Fruit fly (Drosophila melanogaster) whole organism, embryonic: Measurements from ENCODE around the gene CG34301.

Experiments
- BtbVII ChIP-seq: fragments of 200-800 bp; sonication (Bioruptor generic); optimal IDR thresholded peaks from 3 replicates; lab custom pipeline; 2017; ENCODE audit warnings: missing biosample characterization, mild to moderate bottlenecking, missing genetic modification characterization
- CG10366 ChIP-seq: fragments of 200-800 bp; sonication (Bioruptor generic); IDR thresholded peaks from 2 replicates; pipeline ENCODE4 v1.3.6; 2022; ENCODE audit warnings: missing biosample characterization, missing genetic modification characterization
- CG10462 ChIP-seq: fragments of 200-800 bp; sonication (Bioruptor generic); optimal IDR thresholded peaks from 2 replicates; lab custom pipeline; 2016; ENCODE audit warnings: missing biosample characterization, missing genetic modification characterization
- CG10654 ChIP-seq: fragments of 200-800 bp; sonication (Bioruptor generic); optimal IDR thresholded peaks from 2 replicates; lab custom pipeline; 2016; ENCODE audit warnings: missing biosample characterization, missing genetic modification characterization
- CG11085 ChIP-seq: fragments of 200-800 bp; sonication (Bioruptor generic); IDR thresholded peaks from 2 replicates; pipeline ENCODE4 v1.3.6; 2022; ENCODE audit warnings: missing biosample characterization, missing genetic modification characterization
- CG11695 ChIP-seq: fragments of 200-800 bp; sonication (Bioruptor generic); IDR thresholded peaks from 3 replicates; pipeline ENCODE4 v1.3.6; 2022; ENCODE audit warnings: missing biosample characterization, missing genetic modification characterization
- CG11723 ChIP-seq: fragments of 200-800 bp; sonication (Bioruptor generic); optimal IDR thresholded peaks from 2 replicates; lab custom pipeline; 2017; ENCODE audit warnings: missing biosample characterization, mild to moderate bottlenecking, missing genetic modification characterization
- CG12299 ChIP-seq: fragments of 200-800 bp; sonication (Bioruptor generic); optimal IDR thresholded peaks from 2 replicates; lab custom pipeline; 2018; ENCODE audit warnings: missing biosample characterization, mild to moderate bottlenecking, missing genetic modification characterization
- CG12391 ChIP-seq: fragments of 200-800 bp; sonication (Bioruptor generic); optimal IDR thresholded peaks from 3 replicates; lab custom pipeline; 2018; ENCODE audit warnings: missing biosample characterization, mild to moderate bottlenecking, missing genetic modification characterization, moderate library complexity
- CG13296 ChIP-seq: fragments of 200-800 bp; sonication (Bioruptor generic); optimal IDR thresholded peaks from 3 replicates; lab custom pipeline; 2018; ENCODE audit warnings: missing biosample characterization, mild to moderate bottlenecking, missing genetic modification characterization
- CG13894 ChIP-seq: fragments of 200-800 bp; sonication (Bioruptor generic); optimal IDR thresholded peaks from 3 replicates; lab custom pipeline; 2018; ENCODE audit warnings: missing biosample characterization, mild to moderate bottlenecking, missing genetic modification characterization, moderate library complexity
- CG14667 ChIP-seq: fragments of 200-800 bp; sonication (Bioruptor generic); IDR thresholded peaks from 2 replicates; pipeline ENCODE4 v1.3.6; 2022; ENCODE audit warnings: missing biosample characterization, missing genetic modification characterization
- CG15514 ChIP-seq: fragments of 200-800 bp; sonication (Bioruptor generic); optimal IDR thresholded peaks from 3 replicates; lab custom pipeline; 2017; ENCODE audit warnings: missing biosample characterization, missing genetic modification characterization, mild to moderate bottlenecking, moderate library complexity, missing genetic modification reagents
- CG2712 ChIP-seq: fragments of 200-800 bp; optimal IDR thresholded peaks from 3 replicates; lab custom pipeline; 2019; ENCODE audit warnings: missing biosample characterization, mild to moderate bottlenecking, missing genetic modification characterization, moderate library complexity
- CG31224 ChIP-seq: fragments of 200-800 bp; sonication (Bioruptor generic); IDR thresholded peaks from 2 replicates; pipeline ENCODE4 v1.3.6; 2022; ENCODE audit warnings: missing biosample characterization, missing genetic modification characterization
- CG32772 ChIP-seq: fragments of 200-800 bp; sonication (Bioruptor generic); IDR thresholded peaks from 2 replicates; pipeline ENCODE4 v1.3.6; 2022; ENCODE audit warnings: missing biosample characterization, missing genetic modification characterization
- CG3995 ChIP-seq: fragments of 200-800 bp; sonication (Bioruptor generic); optimal IDR thresholded peaks from 3 replicates; lab custom pipeline; 2016; ENCODE audit warnings: missing biosample characterization, missing genetic modification characterization
- CG4328 ChIP-seq: fragments of 200-800 bp; sonication (Bioruptor generic); optimal IDR thresholded peaks from 3 replicates; lab custom pipeline; 2017; ENCODE audit warnings: missing biosample characterization, missing genetic modification reagents, missing genetic modification characterization
- CG4707 ChIP-seq: fragments of 200-800 bp; sonication (Bioruptor generic); optimal IDR thresholded peaks from 2 replicates; lab custom pipeline; 2018; ENCODE audit warnings: missing biosample characterization, mild to moderate bottlenecking, missing genetic modification characterization, moderate library complexity
- CG8359 ChIP-seq: fragments of 200-800 bp; sonication (Bioruptor generic); optimal IDR thresholded peaks from 2 replicates; lab custom pipeline; 2017; ENCODE audit warnings: missing biosample characterization, mild to moderate bottlenecking, missing genetic modification characterization, borderline replicate concordance
- CG8944 ChIP-seq: fragments of 200-800 bp; sonication (Bioruptor generic); optimal IDR thresholded peaks from 3 replicates; lab custom pipeline; 2016; ENCODE audit warnings: missing biosample characterization, missing genetic modification characterization
- CG9817 ChIP-seq: fragments of 200-800 bp; sonication (Bioruptor generic); optimal IDR thresholded peaks from 2 replicates; lab custom pipeline; 2018; ENCODE audit warnings: missing biosample characterization, mild to moderate bottlenecking, missing genetic modification characterization, moderate library complexity
- Chrac-16 ChIP-seq: fragments of 200-800 bp; sonication (Bioruptor generic); optimal IDR thresholded peaks from 3 replicates; lab custom pipeline; 2016; ENCODE audit warnings: missing biosample characterization, missing genetic modification characterization
- D ChIP-seq, 2 experiments: fragments of 200-800 bp in 1 of 2; fragments of >200 bp in 1 of 2; sonication (Bioruptor generic) in 1 of 2; optimal IDR thresholded peaks; 2 replicates in 1 of 2; 3 replicates in 1 of 2; lab custom pipeline; 2017; ENCODE audit warnings: mild to moderate bottlenecking in 1 of 2, missing biosample characterization in 1 of 2, missing genetic modification characterization in 1 of 2, missing genetic modification reagents in 1 of 2
- Dad ChIP-seq: fragments of 200-800 bp; sonication (Bioruptor generic); optimal IDR thresholded peaks from 3 replicates; lab custom pipeline; 2016; ENCODE audit warnings: missing biosample characterization, missing genetic modification characterization
- Dbx ChIP-seq: fragments of 200-800 bp; sonication (Bioruptor generic); IDR thresholded peaks from 3 replicates; pipeline ENCODE4 v1.3.6; 2022; ENCODE audit warnings: missing biosample characterization, missing genetic modification characterization
- Ets65A ChIP-seq: fragments of 200-800 bp; sonication (Bioruptor generic); peaks from one replicate; lab custom pipeline; 2016; ENCODE audit warnings: missing biosample characterization, missing genetic modification characterization
- H2.0 ChIP-seq: fragments of 200-800 bp; sonication (Bioruptor generic); IDR thresholded peaks from 2 replicates; pipeline ENCODE4 v1.3.6; 2022; ENCODE audit warnings: missing biosample characterization, missing genetic modification characterization
- Hr3 ChIP-seq: fragments of 200-800 bp; sonication (Bioruptor generic); optimal IDR thresholded peaks from 3 replicates; lab custom pipeline; 2016; ENCODE audit warnings: missing biosample characterization, missing genetic modification characterization
- Hr78 ChIP-seq, 2 experiments: fragments of 200-800 bp in 1 of 2; fragments of >200 bp in 1 of 2; sonication (Bioruptor generic) in 1 of 2; optimal IDR thresholded peaks; 2 replicates each; lab custom pipeline; 2017 to 2019; ENCODE audit warnings: missing biosample characterization in 2 of 2, missing genetic modification characterization in 2 of 2, mild to moderate bottlenecking in 1 of 2, moderate library complexity in 1 of 2
- Mes4 ChIP-seq: fragments of 200-800 bp; sonication (Bioruptor generic); optimal IDR thresholded peaks from 2 replicates; lab custom pipeline; 2016; ENCODE audit warnings: missing biosample characterization, missing genetic modification characterization
- Nf-YA ChIP-seq: fragments of 200-800 bp; sonication (Bioruptor generic); IDR thresholded peaks from 2 replicates; pipeline ENCODE4 v1.3.6; 2022; ENCODE audit warnings: missing biosample characterization, missing genetic modification characterization
- Ravus ChIP-seq: fragments of 200-800 bp; sonication (Bioruptor generic); IDR thresholded peaks from 2 replicates; pipeline ENCODE4 v1.3.6; 2022; ENCODE audit warnings: missing biosample characterization, missing genetic modification characterization
- Taf1 ChIP-seq: fragments of 200-800 bp; sonication (Bioruptor generic); IDR thresholded peaks from 2 replicates; pipeline ENCODE4 v1.3.6; 2022; ENCODE audit warnings: missing biosample characterization, missing genetic modification characterization
- amos ChIP-seq: fragments of 200-800 bp; sonication (Bioruptor generic); IDR thresholded peaks from 2 replicates; pipeline ENCODE4 v1.3.6; 2022; ENCODE audit warnings: missing biosample characterization, missing genetic modification characterization; ENCODE audit not compliant: partially characterized antibody
- az2 ChIP-seq: fragments of 200-800 bp; sonication (Bioruptor generic); optimal IDR thresholded peaks from 3 replicates; lab custom pipeline; 2016; ENCODE audit warnings: missing biosample characterization, missing genetic modification characterization
- dan ChIP-seq: fragments of 200-800 bp; sonication (Bioruptor generic); IDR thresholded peaks from 2 replicates; pipeline ENCODE4 v1.3.6; 2022; ENCODE audit warnings: missing biosample characterization, missing genetic modification characterization
- dimm ChIP-seq: fragments of 200-800 bp; sonication (Bioruptor generic); IDR thresholded peaks from 2 replicates; pipeline ENCODE4 v1.3.6; 2022; ENCODE audit warnings: missing biosample characterization, missing genetic modification characterization
- ftz-f1 ChIP-seq: fragments of 200-800 bp; sonication (Bioruptor generic); optimal IDR thresholded peaks from 2 replicates; lab custom pipeline; 2016; ENCODE audit warnings: missing biosample characterization, missing genetic modification characterization
- gsb-n ChIP-seq: fragments of 200-800 bp; sonication (Bioruptor generic); optimal IDR thresholded peaks from 3 replicates; lab custom pipeline; 2018; ENCODE audit warnings: missing biosample characterization, mild to moderate bottlenecking, missing genetic modification characterization
- lbe ChIP-seq: fragments of 200-800 bp; sonication (Bioruptor generic); optimal IDR thresholded peaks from 2 replicates; lab custom pipeline; 2016; ENCODE audit warnings: missing biosample characterization, mild to moderate bottlenecking, missing genetic modification characterization
- mirr ChIP-seq: fragments of 200-800 bp; sonication (Bioruptor generic); optimal IDR thresholded peaks from 3 replicates; lab custom pipeline; 2018; ENCODE audit warnings: missing biosample characterization, mild to moderate bottlenecking, missing genetic modification characterization
- nom ChIP-seq: fragments of 200-800 bp; sonication (Bioruptor generic); optimal IDR thresholded peaks from 2 replicates; lab custom pipeline; 2017; ENCODE audit warnings: missing biosample characterization, missing genetic modification characterization, mild to moderate bottlenecking, moderate library complexity, missing genetic modification reagents
- oc ChIP-seq: fragments of 200-800 bp; sonication (Bioruptor generic); optimal IDR thresholded peaks from 2 replicates; lab custom pipeline; 2018; ENCODE audit warnings: missing biosample characterization, mild to moderate bottlenecking, missing genetic modification characterization, moderate library complexity
- odd ChIP-seq: fragments of 200-800 bp; sonication (Bioruptor generic); optimal IDR thresholded peaks from 2 replicates; lab custom pipeline; 2017; ENCODE audit warnings: missing biosample characterization, mild to moderate bottlenecking, missing genetic modification characterization
- phol ChIP-seq: fragments of 200-800 bp; sonication (Bioruptor generic); optimal IDR thresholded peaks from 3 replicates; lab custom pipeline; 2018; ENCODE audit warnings: missing biosample characterization, mild to moderate bottlenecking, missing genetic modification characterization, moderate library complexity
- sc ChIP-seq, 3 experiments: fragments of >200 bp in 2 of 3; fragments of 200-800 bp in 1 of 3; sonication (Bioruptor generic) in 1 of 3; optimal IDR thresholded peaks; 2 replicates in 2 of 3; 3 replicates in 1 of 3; lab custom pipeline; 2017; ENCODE audit warnings: mild to moderate bottlenecking in 1 of 3, missing biosample characterization in 1 of 3, missing genetic modification characterization in 1 of 3, missing genetic modification reagents in 1 of 3
- seq ChIP-seq: fragments of 200-800 bp; sonication (Bioruptor generic); IDR thresholded peaks from 2 replicates; pipeline ENCODE4 v1.3.6; 2022; ENCODE audit warnings: missing biosample characterization, missing genetic modification characterization
- sisA ChIP-seq: fragments of 200-800 bp; sonication (Bioruptor generic); IDR thresholded peaks from 2 replicates; pipeline ENCODE4 v1.3.6; 2022; ENCODE audit warnings: missing biosample characterization, missing genetic modification characterization
- wek ChIP-seq: fragments of 200-800 bp; sonication (Bioruptor generic); optimal IDR thresholded peaks from 3 replicates; lab custom pipeline; 2018; ENCODE audit warnings: missing biosample characterization, mild to moderate bottlenecking, missing genetic modification characterization, moderate library complexity

The CG34301 gene

dm6 chr3R:8744198-8744597 lies 29.0 kb upstream of the CG34301 start (continued):
- no peak for TF ChIP-seq CG11085
- peak; percentile 59 for TF ChIP-seq CG2712 (tag; lab: Kevin White, UChicago)
- TF ChIP-seq Mes4: peak; percentile 2
- TF ChIP-seq Ets65A (GFP tag; lab: Kevin White, UChicago): no peak
- TF ChIP-seq CG12391 (tag; lab: Kevin White, UChicago): peak; percentile 43
- TF ChIP-seq CG8944: peak; percentile 51
- TF ChIP-seq CG31224 (GFP tag; lab: Robert Waterston, UW): no peak
- no peak for TF ChIP-seq Nf-YA
- no peak for TF ChIP-seq oc (tag; lab: Kevin White, UChicago)
- TF ChIP-seq CG11695 (GFP tag; lab: Robert Waterston, UW): peak; percentile 42; the same call in 2 of the 3 replicates
- TF ChIP-seq CG3995 (GFP tag; lab: Kevin White, UChicago): no peak
- TF ChIP-seq Dbx (GFP tag; lab: Robert Waterston, UW): no peak
- no peak for TF ChIP-seq D (optimal IDR thresholded peaks at IDR 0.05; lab: Kevin White, UChicago)
- TF ChIP-seq D (GFP tag; optimal IDR thresholded peaks at IDR 0.05; lab: Kevin White, UChicago): no peak
- TF ChIP-seq nom (GFP tag; lab: Kevin White, UChicago): no peak
- TF ChIP-seq sc (optimal IDR thresholded peaks at IDR 0.05; lab: Kevin White, UChicago): no peak
- no peak for TF ChIP-seq sc (GFP tag; optimal IDR thresholded peaks at IDR 0.05; lab: Kevin White, UChicago)
- peak; percentile 51 for TF ChIP-seq BtbVII (GFP tag; lab: Kevin White, UChicago)
- no peak for TF ChIP-seq CG13894
- TF ChIP-seq dan (GFP tag; lab: Robert Waterston, UW): no peak
- TF ChIP-seq Dad: no peak
- no peak for TF ChIP-seq seq (GFP tag; lab: Robert Waterston, UW)
- no peak for TF ChIP-seq CG4707 (GFP tag; lab: Kevin White, UChicago)
- TF ChIP-seq CG10654 (GFP tag; lab: Kevin White, UChicago): no peak
- TF ChIP-seq az2 (GFP tag; lab: Kevin White, UChicago): peak; percentile 34
- peak; percentile 15 for TF ChIP-seq gsb-n (tag; lab: Kevin White, UChicago)
- TF ChIP-seq dimm (GFP tag; lab: Robert Waterston, UW): 0 out of 2 replicates have a peak, but pooled peaks have one; percentile 32
- TF ChIP-seq Hr3 (GFP tag; lab: Kevin White, UChicago): peak; percentile 27
- TF ChIP-seq odd (GFP tag; lab: Kevin White, UChicago): peak; percentile 14
- no peak for TF ChIP-seq lbe (GFP tag; lab: Kevin White, UChicago)
- TF ChIP-seq CG12299 (tag; lab: Kevin White, UChicago): no peak
- no peak for TF ChIP-seq CG15514 (GFP tag; lab: Kevin White, UChicago)
- peak; percentile 37 for TF ChIP-seq phol (tag; lab: Kevin White, UChicago)
- no peak for TF ChIP-seq Hr78 (GFP tag; optimal IDR thresholded peaks at IDR 0.05; lab: Kevin White, UChicago)
- 0 out of 2 replicates have a peak, but pooled peaks have one; percentile 27 for TF ChIP-seq CG14667
- TF ChIP-seq CG4328: no peak
- TF ChIP-seq CG13296 (GFP tag; lab: Kevin White, UChicago): peak; percentile 17
- no peak for TF ChIP-seq amos
- 0 out of 2 replicates have a peak, but pooled peaks have one; percentile 44 for TF ChIP-seq CG32772
- TF ChIP-seq wek (GFP tag; lab: Kevin White, UChicago): no peak
- TF ChIP-seq CG11723 (GFP tag; lab: Kevin White, UChicago): peak; percentile 18
- TF ChIP-seq mirr (GFP tag; lab: Kevin White, UChicago): no peak
- TF ChIP-seq sisA (GFP tag; lab: Robert Waterston, UW): peak; percentile 54
- TF ChIP-seq CG9817: peak; percentile 29
- TF ChIP-seq H2.0: no peak
- no peak for TF ChIP-seq Ravus (GFP tag; lab: Robert Waterston, UW)
- no peak for TF ChIP-seq CG10462 (GFP tag; lab: Kevin White, UChicago)
- no peak for TF ChIP-seq CG8359 (GFP tag; lab: Kevin White, UChicago)
- TF ChIP-seq CG10366 (GFP tag; lab: Robert Waterston, UW): peak; percentile 45
- TF ChIP-seq ftz-f1 (GFP tag; lab: Kevin White, UChicago): no peak
- TF ChIP-seq Taf1 (GFP tag; lab: Robert Waterston, UW): 0 out of 2 replicates have a peak, but pooled peaks have one; percentile 15
- peak; percentile 28 for TF ChIP-seq Chrac-16 (GFP tag; lab: Kevin White, UChicago)
